Worm (Caenorhabditis elegans): ENCODE results near the gene sra-39.

sra-39 gene

ce11 chrX:13903328-13903727 lies at the start of gene sra-39:
Gene sra-39, minus strand, starts transcription at chrX:13903428.
- TF ChIP-seq flt-1 (GFP tag; IDR thresholded peaks at IDR 0.05) = no peak
- TF ChIP-seq ztf-29 (GFP tag; IDR thresholded peaks at IDR 0.05) = no peak
- no peak for TF ChIP-seq ref-1 (GFP tag; conservative IDR thresholded peaks at IDR 0.05)
- TF ChIP-seq tab-1 (GFP tag; IDR thresholded peaks at IDR 0.05) = no peak
- TF ChIP-seq T22C8.4 (GFP tag; IDR thresholded peaks at IDR 0.05) = no peak
- TF ChIP-seq med-1 (GFP tag; optimal IDR thresholded peaks at IDR 0.05; ENCODE audit: insufficient read depth) = no peak
- TF ChIP-seq klf-2 (GFP tag; conservative IDR thresholded peaks at IDR 0.05) = no peak
- TF ChIP-seq cog-1 (tag; optimal IDR thresholded peaks at IDR 0.05) = no peak
- no peak for TF ChIP-seq ztf-23 (GFP tag; IDR thresholded peaks at IDR 0.05)

DNA sequence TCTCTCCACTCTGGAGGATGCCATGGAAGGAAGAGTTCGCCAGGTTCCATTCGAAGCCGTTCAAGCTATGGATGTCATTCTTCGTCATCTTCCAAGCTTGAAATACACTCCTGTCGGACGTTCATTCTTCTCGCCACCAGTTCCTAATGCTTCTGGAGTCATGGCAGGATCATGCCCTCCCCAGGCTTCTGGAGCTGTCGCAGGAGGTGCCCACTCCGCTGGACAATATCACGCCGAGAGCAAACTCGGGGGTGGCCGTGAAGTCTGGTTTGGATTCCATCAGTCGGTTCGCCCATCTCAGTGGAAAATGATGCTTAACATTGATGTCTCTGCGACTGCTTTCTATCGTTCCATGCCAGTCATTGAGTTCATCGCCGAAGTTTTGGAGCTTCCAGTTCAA lies 49.1 kb upstream of the sra-39 start:
- TF ChIP-seq klf-2 (GFP tag; conservative IDR thresholded peaks at IDR 0.05) = no peak
- no peak for TF ChIP-seq flt-1 (GFP tag; IDR thresholded peaks at IDR 0.05)
- TF ChIP-seq cog-1 (tag; optimal IDR thresholded peaks at IDR 0.05) = no peak

DNA sequence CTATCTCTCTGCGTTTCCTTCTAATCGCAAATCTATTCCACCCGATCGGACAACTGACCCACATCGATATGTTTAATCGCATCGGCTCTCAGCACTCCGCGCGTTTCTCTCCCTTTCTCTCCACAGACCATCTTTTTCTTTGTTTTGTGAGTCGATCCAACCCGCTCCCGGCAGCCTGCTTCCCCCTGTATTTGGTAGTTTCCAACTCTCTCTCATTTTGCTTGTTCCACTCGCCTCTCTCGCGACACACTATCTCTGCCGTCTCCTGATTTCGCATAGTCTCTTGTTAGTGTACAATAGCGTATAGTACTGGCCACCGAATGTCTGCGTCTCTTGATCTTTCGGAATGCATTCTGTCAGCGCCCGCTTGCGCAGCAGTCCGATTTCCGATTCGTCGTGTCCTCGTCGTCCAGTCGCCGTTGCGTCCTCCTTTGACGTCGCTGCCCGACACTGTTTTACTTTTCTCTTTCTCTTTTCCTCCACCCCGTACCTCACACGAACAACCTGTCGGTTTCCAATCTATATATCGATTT lies 47.5 kb upstream of the sra-39 start:
- TF ChIP-seq ztf-29 (GFP tag; IDR thresholded peaks at IDR 0.05) (peak; percentile 62; the same call in 1 of the 2 replicates), flt-1 (GFP tag; IDR thresholded peaks at IDR 0.05) (0 out of 2 replicates have a peak, but pooled peaks have one; percentile 42), cog-1 (tag; optimal IDR thresholded peaks at IDR 0.05) (peak; percentile 46), ref-1 (GFP tag; conservative IDR thresholded peaks at IDR 0.05) (no peak), klf-2 (GFP tag; conservative IDR thresholded peaks at IDR 0.05) (no peak), T22C8.4 (GFP tag; IDR thresholded peaks at IDR 0.05) (no peak)

- TF ChIP-seq klf-2 (GFP tag; conservative IDR thresholded peaks at IDR 0.05) = no peak
- TF ChIP-seq tab-1 (GFP tag; IDR thresholded peaks at IDR 0.05) = no peak
- TF ChIP-seq ztf-29 (GFP tag; IDR thresholded peaks at IDR 0.05) = no peak
- TF ChIP-seq flt-1 (GFP tag; IDR thresholded peaks at IDR 0.05) = no peak
- TF ChIP-seq med-1 (GFP tag; optimal IDR thresholded peaks at IDR 0.05; ENCODE audit: insufficient read depth) = no peak
- TF ChIP-seq cog-1 (tag; optimal IDR thresholded peaks at IDR 0.05) = no peak
- no peak for TF ChIP-seq ref-1 (GFP tag; conservative IDR thresholded peaks at IDR 0.05)
- TF ChIP-seq T22C8.4 (GFP tag; IDR thresholded peaks at IDR 0.05) = no peak
- no peak for TF ChIP-seq ztf-23 (GFP tag; IDR thresholded peaks at IDR 0.05)
These were observed 45.6 kb upstream of the sra-39 start, which contains the start of gene alg-1 for ce11 chrX:13948810-13949209. Gene alg-1, plus strand, starts transcription at chrX:13949110.

- TF ChIP-seq ref-1 (GFP tag; conservative IDR thresholded peaks at IDR 0.05) = no peak
- TF ChIP-seq flt-1 (GFP tag; IDR thresholded peaks at IDR 0.05) = peak; percentile 47; the same call in 1 of the 2 replicates
- TF ChIP-seq cog-1 (tag; optimal IDR thresholded peaks at IDR 0.05) = no peak
- TF ChIP-seq med-1 (GFP tag; optimal IDR thresholded peaks at IDR 0.05; ENCODE audit: insufficient read depth) = no peak
- TF ChIP-seq ztf-29 (GFP tag; IDR thresholded peaks at IDR 0.05) = no peak
- TF ChIP-seq klf-2 (GFP tag; conservative IDR thresholded peaks at IDR 0.05) = no peak
- TF ChIP-seq ztf-23 (GFP tag; IDR thresholded peaks at IDR 0.05) = peak; percentile 55; the same call in 1 of the 2 replicates
- TF ChIP-seq T22C8.4 (GFP tag; IDR thresholded peaks at IDR 0.05) = no peak
- no peak for TF ChIP-seq tab-1 (GFP tag; IDR thresholded peaks at IDR 0.05)
These were observed 44.9 kb upstream of the sra-39 start for ce11 chrX:13948167-13948566.

DNA sequence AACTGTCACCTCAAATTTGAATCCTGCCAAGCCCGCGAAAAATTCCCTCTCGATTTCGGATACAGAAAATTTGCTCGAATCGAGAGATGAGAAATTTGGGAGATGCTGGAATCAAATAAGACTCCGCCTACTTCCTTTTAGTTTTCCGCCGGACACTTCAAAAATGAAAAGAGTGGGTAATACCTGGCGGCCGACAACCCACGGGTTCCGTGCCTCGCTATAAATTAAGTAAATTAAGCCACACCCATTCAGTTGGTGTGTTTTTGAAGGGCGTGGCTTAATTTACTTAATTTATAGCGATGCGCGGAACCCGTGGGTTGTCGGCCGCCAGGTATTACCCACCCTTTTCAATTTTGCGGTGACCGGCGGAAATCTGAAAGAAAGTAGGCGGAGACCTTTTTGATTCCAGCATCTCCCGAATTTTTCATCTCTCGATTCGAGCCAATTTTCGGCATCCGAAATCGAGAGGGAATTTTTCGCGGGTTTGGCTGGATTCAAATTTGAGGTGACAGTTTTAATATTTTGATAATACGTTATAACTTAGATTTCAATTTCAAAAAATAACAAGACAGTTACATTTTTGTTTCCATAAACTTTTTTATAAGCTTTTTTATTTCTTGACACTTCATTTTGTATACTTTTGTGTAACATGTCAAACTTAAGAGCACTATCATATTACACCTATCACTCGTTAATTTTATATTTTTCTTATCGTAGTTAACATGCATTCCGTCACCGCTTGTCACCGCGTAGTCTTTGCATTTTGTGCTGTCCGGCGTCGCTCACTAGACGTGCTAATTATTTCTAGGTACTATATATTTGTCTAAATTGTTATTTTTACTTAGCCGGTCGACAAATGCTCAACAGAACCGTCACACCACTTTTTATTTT lies 43.7 kb upstream of the sra-39 start:
- TF ChIP-seq ztf-23 (GFP tag; IDR thresholded peaks at IDR 0.05) (no peak), med-1 (GFP tag; optimal IDR thresholded peaks at IDR 0.05; ENCODE audit: insufficient read depth) (no peak), T22C8.4 (GFP tag; IDR thresholded peaks at IDR 0.05) (no peak), ref-1 (GFP tag; conservative IDR thresholded peaks at IDR 0.05) (no peak), ztf-29 (GFP tag; IDR thresholded peaks at IDR 0.05) (no peak), cog-1 (tag; optimal IDR thresholded peaks at IDR 0.05) (no peak), klf-2 (GFP tag; conservative IDR thresholded peaks at IDR 0.05) (no peak), tab-1 (GFP tag; IDR thresholded peaks at IDR 0.05) (no peak), flt-1 (GFP tag; IDR thresholded peaks at IDR 0.05) (no peak)

- TF ChIP-seq tab-1 (GFP tag; IDR thresholded peaks at IDR 0.05) = no peak
- no peak for TF ChIP-seq T22C8.4 (GFP tag; IDR thresholded peaks at IDR 0.05)
- no peak for TF ChIP-seq med-1 (GFP tag; optimal IDR thresholded peaks at IDR 0.05; ENCODE audit: insufficient read depth)
- TF ChIP-seq klf-2 (GFP tag; conservative IDR thresholded peaks at IDR 0.05) = no peak
- TF ChIP-seq ref-1 (GFP tag; conservative IDR thresholded peaks at IDR 0.05) = no peak
- peak; percentile 23 for TF ChIP-seq cog-1 (tag; optimal IDR thresholded peaks at IDR 0.05)
- peak; percentile 61 for TF ChIP-seq flt-1 (GFP tag; IDR thresholded peaks at IDR 0.05)
- TF ChIP-seq ztf-29 (GFP tag; IDR thresholded peaks at IDR 0.05) = no peak
- TF ChIP-seq ztf-23 (GFP tag; IDR thresholded peaks at IDR 0.05) = peak; percentile 74; the same call in 1 of the 2 replicates
These were observed 42.3 kb upstream of the sra-39 start for ce11 chrX:13945524-13945923.

DNA sequence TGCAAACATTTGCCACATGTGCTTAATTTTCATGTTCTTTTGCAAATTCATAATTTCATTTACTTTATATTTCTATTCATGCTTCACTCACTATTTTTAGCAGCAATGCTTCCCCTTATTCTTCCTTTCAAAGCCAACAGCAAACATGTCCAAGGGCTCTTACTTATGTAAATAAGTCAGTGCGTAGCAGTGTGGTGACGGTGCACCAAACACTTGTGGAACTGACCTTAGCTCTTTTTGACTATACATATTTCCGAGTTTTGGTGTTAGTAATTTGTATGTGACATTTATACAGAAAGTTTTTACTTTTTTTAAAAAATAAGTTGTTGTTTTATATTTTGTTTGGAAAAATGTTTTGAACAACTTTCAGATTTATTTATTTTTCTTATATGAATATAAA lies 41.9 kb upstream of the sra-39 start:
- no peak for TF ChIP-seq ref-1 (GFP tag; conservative IDR thresholded peaks at IDR 0.05)
- no peak for TF ChIP-seq klf-2 (GFP tag; conservative IDR thresholded peaks at IDR 0.05)
- no peak for TF ChIP-seq ztf-23 (GFP tag; IDR thresholded peaks at IDR 0.05)
- TF ChIP-seq flt-1 (GFP tag; IDR thresholded peaks at IDR 0.05) = no peak
- TF ChIP-seq tab-1 (GFP tag; IDR thresholded peaks at IDR 0.05) = no peak
- no peak for TF ChIP-seq med-1 (GFP tag; optimal IDR thresholded peaks at IDR 0.05; ENCODE audit: insufficient read depth)
- TF ChIP-seq ztf-29 (GFP tag; IDR thresholded peaks at IDR 0.05) = no peak
- no peak for TF ChIP-seq T22C8.4 (GFP tag; IDR thresholded peaks at IDR 0.05)
- no peak for TF ChIP-seq cog-1 (tag; optimal IDR thresholded peaks at IDR 0.05)

ce11 chrX:13944184-13944583 lies 41.0 kb upstream of the sra-39 start:
- TF ChIP-seq ztf-29 (GFP tag; IDR thresholded peaks at IDR 0.05) = no peak
- no peak for TF ChIP-seq cog-1 (tag; optimal IDR thresholded peaks at IDR 0.05)
- no peak for TF ChIP-seq klf-2 (GFP tag; conservative IDR thresholded peaks at IDR 0.05)
- TF ChIP-seq T22C8.4 (GFP tag; IDR thresholded peaks at IDR 0.05) = no peak
- no peak for TF ChIP-seq tab-1 (GFP tag; IDR thresholded peaks at IDR 0.05)
- no peak for TF ChIP-seq ztf-23 (GFP tag; IDR thresholded peaks at IDR 0.05)
- TF ChIP-seq ref-1 (GFP tag; conservative IDR thresholded peaks at IDR 0.05) = no peak
- no peak for TF ChIP-seq med-1 (GFP tag; optimal IDR thresholded peaks at IDR 0.05; ENCODE audit: insufficient read depth)
- no peak for TF ChIP-seq flt-1 (GFP tag; IDR thresholded peaks at IDR 0.05)
